Fruit fly (Drosophila melanogaster): ENCODE data around the gene Pdp1.
A peak's percentile ranks its signal among the peaks of the same experiment; 100 is the strongest.

The Pdp1 gene

dm6 chr3L:7850771-7851358 lies 16.3 kb downstream of the Pdp1 start (continued):
- TF ChIP-seq knrl (GFP tag; IDR thresholded peaks at IDR 0.05; ENCODE audit: partially characterized antibody) (no peak), CG13287 (GFP tag; IDR thresholded peaks at IDR 0.05; ENCODE audit: partially characterized antibody) (no peak), kay (GFP tag; optimal IDR thresholded peaks at IDR 0.05) (peak; percentile 75), CG10321 (GFP tag; IDR thresholded peaks at IDR 0.05) (peak; percentile 56; the same call in 1 of the 2 replicates), trh (GFP tag; optimal IDR thresholded peaks at IDR 0.05) (peak; percentile 73), CG2129 (GFP tag; IDR thresholded peaks at IDR 0.05; ENCODE audit: partially characterized antibody) (no peak), CG43689 (GFP tag; IDR thresholded peaks at IDR 0.05) (0 out of 2 replicates have a peak, but pooled peaks have one; percentile 54), dmrt11E (tag; optimal IDR thresholded peaks at IDR 0.05) (peak; percentile 63), Hr39 (optimal IDR thresholded peaks at IDR 0.05) (no peak), CG6254 (GFP tag; optimal IDR thresholded peaks at IDR 0.05) (peak; percentile 78), CG14860 (GFP tag; IDR thresholded peaks at IDR 0.05; ENCODE audit: partially characterized antibody) (no peak), Sry-δ (GFP tag; optimal IDR thresholded peaks at IDR 0.05) (peak; percentile 65), Hr51 (GFP tag; optimal IDR thresholded peaks at IDR 0.05) (peak; percentile 78 to 91), grau (tag; optimal IDR thresholded peaks at IDR 0.05) (peak; percentile 89), CG8765 (GFP tag; IDR thresholded peaks at IDR 0.05) (no peak), org-1 (GFP tag; optimal IDR thresholded peaks at IDR 0.05) (peak; percentile 86), Oli (tag; optimal IDR thresholded peaks at IDR 0.05) (peak; percentile 88), CG7786 (GFP tag; optimal IDR thresholded peaks at IDR 0.05) (peak; percentile 89), Sox100B (GFP tag; optimal IDR thresholded peaks at IDR 0.05) (peak; percentile 87), zfh2 (GFP tag; optimal IDR thresholded peaks at IDR 0.05) (peak; percentile 56), MBD-R2 (GFP tag; IDR thresholded peaks at IDR 0.05) (peak; percentile 66; the same call in 1 of the 2 replicates), sr (GFP tag; IDR thresholded peaks at IDR 0.05) (no peak), Ada2b (GFP tag; IDR thresholded peaks at IDR 0.05) (peak; percentile 89), BEAF-32 (GFP tag; optimal IDR thresholded peaks at IDR 0.05) (no peak), bab2 (GFP tag; optimal IDR thresholded peaks at IDR 0.05) (peak; percentile 85), ttk (GFP tag; IDR thresholded peaks at IDR 0.05) (peak; percentile 79), Opbp (GFP tag; IDR thresholded peaks at IDR 0.05; ENCODE audit: partially characterized antibody) (no peak), CG11723 (GFP tag; optimal IDR thresholded peaks at IDR 0.05) (peak; percentile 65), CG2875 (GFP tag; optimal IDR thresholded peaks at IDR 0.05) (peak; percentile 60), unpg (GFP tag; optimal IDR thresholded peaks at IDR 0.05) (peak; percentile 89), CG11093 (GFP tag; IDR thresholded peaks at IDR 0.05) (peak; percentile 44; the same call in 1 of the 3 replicates), CG33557 (GFP tag; optimal IDR thresholded peaks at IDR 0.05) (peak; percentile 57), CG17359 (tag; optimal IDR thresholded peaks at IDR 0.05) (peak; percentile 95), kah (GFP tag; optimal IDR thresholded peaks at IDR 0.05) (peak; percentile 73), Aef1 (GFP tag; IDR thresholded peaks at IDR 0.05) (peak; percentile 88), NK7.1 (GFP tag; optimal IDR thresholded peaks at IDR 0.05) (peak; percentile 81), cato (GFP tag; optimal IDR thresholded peaks at IDR 0.05; ENCODE audit: borderline replicate concordance) (peak; percentile 31), kni (GFP tag; optimal IDR thresholded peaks at IDR 0.05) (peak; percentile 38), sim (GFP tag; IDR thresholded peaks at IDR 0.05) (0 out of 2 replicates have a peak, but pooled peaks have one; percentile 47), slou (GFP tag; optimal IDR thresholded peaks at IDR 0.05) (peak; percentile 63), sens-2 (GFP tag; IDR thresholded peaks at IDR 0.05) (peak; percentile 66; the same call in 1 of the 2 replicates), ewg (GFP tag; optimal IDR thresholded peaks at IDR 0.05) (peak; percentile 74), Abd-B (GFP tag; optimal IDR thresholded peaks at IDR 0.05) (peak; percentile 73), CG2678 (tag; optimal IDR thresholded peaks at IDR 0.05) (peak; percentile 95), HHEX (GFP tag; optimal IDR thresholded peaks at IDR 0.05) (peak; percentile 90), trem (tag; optimal IDR thresholded peaks at IDR 0.05) (peak; percentile 69), Hsf (GFP tag; optimal IDR thresholded peaks at IDR 0.05) (peak; percentile 85), ftz-f1 (GFP tag; optimal IDR thresholded peaks at IDR 0.05) (peak; percentile 67), gfzf (GFP tag; optimal IDR thresholded peaks at IDR 0.05) (peak; percentile 7)
